Fruit fly (Drosophila melanogaster): ENCODE measurements around the gene Dph1.

Dph1 gene

dm6 chr3L:11680298-11680697 is 16.5 kb downstream of the Dph1 start, which contains the start of gene CG32085 (continued):
- TF ChIP-seq CkIIα-i1 (GFP tag; IDR thresholded peaks at IDR 0.05): no peak
- TF ChIP-seq CG11695 (GFP tag; IDR thresholded peaks at IDR 0.05): peak; percentile 48; the same call in 1 of the 3 replicates
- TF ChIP-seq CG43689 (GFP tag; IDR thresholded peaks at IDR 0.05): no peak
- peak; percentile 13 for TF ChIP-seq CG12219 (GFP tag; optimal IDR thresholded peaks at IDR 0.05)
- TF ChIP-seq corto (GFP tag; optimal IDR thresholded peaks at IDR 0.05): no peak
- peak; percentile 60 for TF ChIP-seq CG7839 (tag; optimal IDR thresholded peaks at IDR 0.05)
- no peak for TF ChIP-seq Max (GFP tag; optimal IDR thresholded peaks at IDR 0.05)
- TF ChIP-seq pfk (GFP tag; optimal IDR thresholded peaks at IDR 0.05): no peak
- no peak for TF ChIP-seq Sox102F (GFP tag; optimal IDR thresholded peaks at IDR 0.05)
- no peak for TF ChIP-seq CG11696 (GFP tag; IDR thresholded peaks at IDR 0.05)
- TF ChIP-seq E2f2 (GFP tag; IDR thresholded peaks at IDR 0.05): peak; percentile 47
- 0 out of 3 replicates have a peak, but pooled peaks have one; percentile 59 for TF ChIP-seq CG2889 (GFP tag; IDR thresholded peaks at IDR 0.05)
- no peak for TF ChIP-seq luna (GFP tag; optimal IDR thresholded peaks at IDR 0.05)
- no peak for TF ChIP-seq tio (GFP tag; optimal IDR thresholded peaks at IDR 0.05)
- TF ChIP-seq YL-1 (GFP tag; optimal IDR thresholded peaks at IDR 0.05): no peak
- TF ChIP-seq B-H2 (GFP tag; optimal IDR thresholded peaks at IDR 0.05): peak; percentile 48
- peak; percentile 50 for TF ChIP-seq CG7987 (GFP tag; optimal IDR thresholded peaks at IDR 0.05)
- TF ChIP-seq Ets65A (GFP tag): peak; percentile 92
- no peak for TF ChIP-seq trh (GFP tag; optimal IDR thresholded peaks at IDR 0.05)
- TF ChIP-seq chinmo (GFP tag; IDR thresholded peaks at IDR 0.05; ENCODE audit: partially characterized antibody): peak; percentile 71; the same call in 2 of the 4 replicates
- peak; percentile 8 for TF ChIP-seq gro (GFP tag; optimal IDR thresholded peaks at IDR 0.05)
- peak; percentile 80 for TF ChIP-seq Hmr (GFP tag; optimal IDR thresholded peaks at IDR 0.05)
- TF ChIP-seq wor (GFP tag; IDR thresholded peaks at IDR 0.05): no peak
- no peak for TF ChIP-seq ac (GFP tag; optimal IDR thresholded peaks at IDR 0.05)
- TF ChIP-seq CG17802 (tag; optimal IDR thresholded peaks at IDR 0.05): no peak
- TF ChIP-seq Usf (GFP tag; optimal IDR thresholded peaks at IDR 0.05): peak; percentile 10
- TF ChIP-seq Deaf1 (tag; optimal IDR thresholded peaks at IDR 0.05): peak; percentile 62
- no peak for TF ChIP-seq CG1529 (GFP tag; optimal IDR thresholded peaks at IDR 0.05)
- peak; percentile 6 for TF ChIP-seq Sry-δ (GFP tag; optimal IDR thresholded peaks at IDR 0.05)
- peak; percentile 82; the same call in 2 of the 3 replicates for TF ChIP-seq Dbx (GFP tag; IDR thresholded peaks at IDR 0.05)
- TF ChIP-seq seq (GFP tag; IDR thresholded peaks at IDR 0.05): peak; percentile 37; the same call in 1 of the 2 replicates
- peak; percentile 35 for TF ChIP-seq unpg (GFP tag; optimal IDR thresholded peaks at IDR 0.05)
- TF ChIP-seq CG1024 (GFP tag; IDR thresholded peaks at IDR 0.05): no peak; the same call in 1 of the 2 replicates
- peak; percentile 66 for TF ChIP-seq CG3281 (GFP tag; optimal IDR thresholded peaks at IDR 0.05)
- no peak for TF ChIP-seq CG14965 (GFP tag; optimal IDR thresholded peaks at IDR 0.05; ENCODE audit: borderline replicate concordance)
- TF ChIP-seq HLH4C (GFP tag; IDR thresholded peaks at IDR 0.05; ENCODE audit: partially characterized antibody): no peak
- peak; percentile 59 for TF ChIP-seq CG1792 (GFP tag; optimal IDR thresholded peaks at IDR 0.05)
- no peak for TF ChIP-seq Hr3 (GFP tag; optimal IDR thresholded peaks at IDR 0.05)
- TF ChIP-seq CG12104 (GFP tag; optimal IDR thresholded peaks at IDR 0.05): no peak
- TF ChIP-seq Gsc (GFP tag; IDR thresholded peaks at IDR 0.05): no peak
- peak; percentile 86 for TF ChIP-seq Fer1 (GFP tag; optimal IDR thresholded peaks at IDR 0.05)
- no peak for TF ChIP-seq gce (GFP tag; IDR thresholded peaks at IDR 0.05)
- peak; percentile 24 for TF ChIP-seq vfl (GFP tag; optimal IDR thresholded peaks at IDR 0.05)
- TF ChIP-seq CG15269 (tag; optimal IDR thresholded peaks at IDR 0.05): peak; percentile 42
- peak; percentile 62 for TF ChIP-seq NK7.1 (GFP tag; optimal IDR thresholded peaks at IDR 0.05)
- TF ChIP-seq tna (GFP tag; IDR thresholded peaks at IDR 0.05; ENCODE audit: partially characterized antibody): no peak
- no peak for TF ChIP-seq Stat92E (GFP tag; optimal IDR thresholded peaks at IDR 0.05)
- peak; percentile 4 for TF ChIP-seq dm (GFP tag; optimal IDR thresholded peaks at IDR 0.05)
- no peak for TF ChIP-seq stwl (tag; optimal IDR thresholded peaks at IDR 0.05)
- no peak for TF ChIP-seq TFAM (GFP tag; optimal IDR thresholded peaks at IDR 0.05)
- peak; percentile 11 for TF ChIP-seq fd96Cb (tag; optimal IDR thresholded peaks at IDR 0.05)

Measured in whole organism, embryonic.